Worm (Caenorhabditis elegans) whole organism, young adult: ENCODE measurements around the gene B0252.8.

Source experiments
- B0336.3 ChIP-seq: fragments of 200-800 bp; sonication (Bioruptor generic); IDR thresholded peaks from 2 replicates; pipeline ENCODE4 v1.3.6; 2022; ENCODE audit warnings: missing genetic modification characterization, missing compliant biosample characterization
- C06A6.2 ChIP-seq: fragments of 200-800 bp; sonication (Bioruptor generic); conservative IDR thresholded peaks from 2 replicates; pipeline ENCODE4 v1.3.6; 2022; ENCODE audit warnings: missing genetic modification characterization, missing compliant biosample characterization
- F10E7.11 ChIP-seq: sonication (generic microtip); optimal IDR thresholded peaks from 2 replicates; lab custom pipeline; 2017; ENCODE audit warnings: mild to moderate bottlenecking, missing genetic modification characterization, moderate library complexity, missing compliant biosample characterization
- F37B4.10 ChIP-seq: fragments of 200-800 bp; sonication (Bioruptor generic); IDR thresholded peaks from 2 replicates; pipeline ENCODE4 v1.3.6; 2022; ENCODE audit warnings: missing genetic modification characterization, missing compliant biosample characterization
- F39B2.1 ChIP-seq: fragments of 200-800 bp; sonication (Bioruptor generic); IDR thresholded peaks from 2 replicates; pipeline ENCODE4 v1.3.6; 2022; ENCODE audit warnings: missing genetic modification reagents, missing genetic modification characterization, missing compliant biosample characterization
- F52B5.7 ChIP-seq: sonication (generic microtip); optimal IDR thresholded peaks from 2 replicates; lab custom pipeline; 2016; ENCODE audit warnings: mild to moderate bottlenecking, missing genetic modification characterization, missing compliant biosample characterization
- F57A8.1 ChIP-seq: fragments of 200-800 bp; sonication (Bioruptor generic); optimal IDR thresholded peaks from 2 replicates; lab custom pipeline; 2018; ENCODE audit warnings: mild to moderate bottlenecking, missing genetic modification characterization, moderate library complexity, missing compliant biosample characterization
- K12H6.12 ChIP-seq: fragments of 200-800 bp; sonication (Bioruptor generic); optimal IDR thresholded peaks from 2 replicates; lab custom pipeline; 2018; ENCODE audit warnings: mild to moderate bottlenecking, missing genetic modification characterization, missing compliant biosample characterization
- Y67H2A.10 ChIP-seq: fragments of 200-800 bp; sonication (Bioruptor generic); conservative IDR thresholded peaks from 2 replicates; pipeline ENCODE4 v1.3.6; 2022; ENCODE audit warnings: missing genetic modification reagents, missing genetic modification characterization, missing compliant biosample characterization
- Y79H2A.3 ChIP-seq: fragments of 200-800 bp; sonication (Bioruptor generic); conservative IDR thresholded peaks from 2 replicates; pipeline ENCODE4 v1.3.6; 2022; ENCODE audit warnings: missing genetic modification reagents, missing genetic modification characterization, missing compliant biosample characterization
- ama-1 ChIP-seq, 3 experiments: fragments of 150-350 bp in 1 of 3; sonication (generic microtip) in 2 of 3; optimal IDR thresholded peaks; 2 replicates each; lab custom pipeline; 2014 to 2018; ENCODE audit warnings: missing biosample characterization in 2 of 3, missing genetic modification characterization in 2 of 3, missing genetic modification reagents in 2 of 3
- athp-1 ChIP-seq: sonication (generic microtip); optimal IDR thresholded peaks from 2 replicates; lab custom pipeline; 2017; ENCODE audit warnings: mild to moderate bottlenecking, missing genetic modification characterization, missing compliant biosample characterization
- attf-3 ChIP-seq: fragments of 200-800 bp; sonication (Bioruptor generic); conservative IDR thresholded peaks from 2 replicates; pipeline ENCODE4 v1.3.6; 2022; ENCODE audit warnings: missing genetic modification reagents, missing genetic modification characterization, missing compliant biosample characterization
- cebp-1 ChIP-seq, 2 experiments: fragments of 200-800 bp in 1 of 2; sonication (Bioruptor generic) in 1 of 2; sonication (generic microtip) in 1 of 2; IDR thresholded peaks in 1 of 2; optimal IDR thresholded peaks in 1 of 2; 2 replicates each; pipeline versions ENCODE4 v1.3.6 to Lab custom; 2017 to 2022; ENCODE audit warnings: missing compliant biosample characterization in 2 of 2, missing genetic modification characterization in 2 of 2, mild to moderate bottlenecking in 1 of 2, missing genetic modification reagents in 1 of 2, moderate library complexity in 1 of 2
- cebp-2 ChIP-seq: fragments of 200-800 bp; sonication (Bioruptor generic); IDR thresholded peaks from 2 replicates; pipeline ENCODE4 v1.3.6; 2022; ENCODE audit warnings: missing genetic modification characterization, missing compliant biosample characterization
- ceh-79 ChIP-seq: sonication (generic microtip); optimal IDR thresholded peaks from 2 replicates; lab custom pipeline; 2017; ENCODE audit warnings: mild to moderate bottlenecking, missing genetic modification characterization, missing compliant biosample characterization
- dpff-1 ChIP-seq: sonication (generic microtip); optimal IDR thresholded peaks from 2 replicates; lab custom pipeline; 2017; ENCODE audit warnings: mild to moderate bottlenecking, missing genetic modification characterization, missing compliant biosample characterization
- fkh-3 ChIP-seq: sonication (generic microtip); optimal IDR thresholded peaks from 2 replicates; lab custom pipeline; 2016; ENCODE audit warnings: mild to moderate bottlenecking, missing genetic modification characterization, missing compliant biosample characterization
- gei-17 ChIP-seq: fragments of 200-800 bp; sonication (Bioruptor generic); optimal IDR thresholded peaks from 2 replicates; lab custom pipeline; 2018; ENCODE audit warnings: mild to moderate bottlenecking, missing genetic modification characterization, missing compliant biosample characterization
- lin-35 ChIP-seq, 3 experiments: fragments of 150-350 bp in 2 of 3; sonication (generic microtip) in 1 of 3; optimal IDR thresholded peaks; 2 replicates each; lab custom pipeline; 2014 to 2018; ENCODE audit warnings: missing biosample characterization in 3 of 3, missing genetic modification characterization in 3 of 3, missing genetic modification reagents in 3 of 3
- lin-40 ChIP-seq: sonication (generic microtip); optimal IDR thresholded peaks from 2 replicates; lab custom pipeline; 2016; ENCODE audit warnings: missing genetic modification characterization, mild to moderate bottlenecking, missing compliant biosample characterization, missing genotype, missing genetic modification reagents
- mcd-1 ChIP-seq: fragments of 200-800 bp; sonication (Bioruptor generic); IDR thresholded peaks from 2 replicates; pipeline ENCODE4 v1.3.6; 2022; ENCODE audit warnings: missing genetic modification reagents, missing genetic modification characterization, missing compliant biosample characterization
- nfya-1 ChIP-seq: sonication (generic microtip); optimal IDR thresholded peaks from 2 replicates; lab custom pipeline; 2017; ENCODE audit warnings: antibody characterized with exemption, missing compliant biosample characterization, missing genetic modification characterization, borderline replicate concordance; ENCODE audit not compliant: insufficient read depth
- nfya-2 ChIP-seq: fragments of 200-800 bp; sonication (Bioruptor generic); IDR thresholded peaks from 2 replicates; pipeline ENCODE4 v1.3.6; 2022; ENCODE audit warnings: missing genetic modification reagents, missing genetic modification characterization, missing compliant biosample characterization
- nfyb-1 ChIP-seq: fragments of 200-800 bp; sonication (Bioruptor generic); IDR thresholded peaks from 2 replicates; pipeline ENCODE4 v1.3.6; 2022; ENCODE audit warnings: missing genetic modification reagents, missing genetic modification characterization, missing compliant biosample characterization
- pbrm-1 ChIP-seq: fragments of 200-800 bp; sonication (Bioruptor generic); IDR thresholded peaks from 2 replicates; pipeline ENCODE4 v1.3.6; 2022; ENCODE audit warnings: missing genetic modification reagents, missing genetic modification characterization, missing compliant biosample characterization
- pha-4 ChIP-seq: fragments of 150-350 bp; sonication (generic microtip); optimal IDR thresholded peaks from 2 replicates; lab custom pipeline; 2014; ENCODE audit warnings: missing biosample characterization, missing genetic modification reagents, missing genetic modification characterization
- rcor-1 ChIP-seq: fragments of 200-800 bp; sonication (Bioruptor generic); IDR thresholded peaks from 2 replicates; pipeline ENCODE4 v1.3.6; 2022; ENCODE audit warnings: missing genetic modification reagents, missing genetic modification characterization, missing compliant biosample characterization
- somi-1 ChIP-seq: fragments of 200-800 bp; sonication (Bioruptor generic); optimal IDR thresholded peaks from 2 replicates; lab custom pipeline; 2018; ENCODE audit warnings: mild to moderate bottlenecking, missing genetic modification characterization, missing compliant biosample characterization
- tbx-9 ChIP-seq: sonication (generic microtip); optimal IDR thresholded peaks from 2 replicates; lab custom pipeline; 2016; ENCODE audit warnings: borderline replicate concordance, missing genetic modification characterization, inconsistent platforms, missing compliant biosample characterization
- zfh-2 ChIP-seq: fragments of 200-800 bp; sonication (Bioruptor generic); conservative IDR thresholded peaks from 2 replicates; pipeline ENCODE4 v1.3.6; 2022; ENCODE audit warnings: missing genetic modification reagents, missing genetic modification characterization, missing compliant biosample characterization
- zim-3 ChIP-seq: sonication (generic microtip); optimal IDR thresholded peaks from 2 replicates; lab custom pipeline; 2017; ENCODE audit warnings: mild to moderate bottlenecking, missing genetic modification characterization, moderate library complexity, missing compliant biosample characterization

The B0252.8 gene

DNA sequence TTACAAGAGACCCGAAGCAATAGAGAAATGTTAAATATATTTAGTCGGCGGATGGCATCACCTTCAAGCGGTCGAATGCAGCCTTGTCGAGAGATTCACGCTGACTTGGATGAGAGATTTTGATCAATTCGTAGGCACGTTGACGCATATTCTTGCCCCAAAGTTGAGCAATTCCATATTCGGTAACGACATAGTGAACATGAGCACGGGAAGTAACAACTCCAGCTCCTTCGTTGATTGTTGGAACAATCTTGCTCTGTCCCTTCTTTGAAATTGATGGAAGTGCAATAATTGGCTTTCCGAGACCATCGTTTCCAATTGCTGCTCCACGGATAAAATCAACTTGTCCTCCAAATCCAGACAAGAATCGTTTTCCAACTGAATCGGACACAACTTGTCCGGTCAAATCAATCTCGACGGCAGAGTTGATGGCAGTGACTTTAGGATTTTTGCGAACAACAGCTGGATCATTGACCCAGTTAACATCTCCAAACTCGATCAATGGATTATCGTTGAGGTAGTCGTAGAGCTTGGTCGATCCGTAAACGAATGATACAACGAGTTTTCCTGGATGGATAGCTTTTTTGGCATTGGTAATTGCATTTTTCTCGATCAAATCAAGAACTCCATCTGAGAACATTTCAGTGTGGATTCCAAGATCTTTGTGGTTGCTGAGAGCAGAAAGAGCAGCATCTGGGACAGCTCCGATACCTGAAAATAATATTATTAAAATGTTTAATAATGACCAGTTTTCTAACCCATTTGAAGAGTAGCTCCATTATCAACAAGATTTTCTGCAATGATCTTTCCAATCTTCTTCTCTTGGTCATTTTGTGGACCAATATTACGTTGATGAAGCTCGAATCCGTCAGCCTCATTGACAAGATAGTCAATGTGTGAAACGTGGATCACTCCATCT is 27.0 kb upstream of the B0252.8 start (continued):
- peak; percentile 88 for TF ChIP-seq ama-1 (optimal IDR thresholded peaks at IDR 0.05; lab: Kevin White, UChicago)
- no peak for TF ChIP-seq ama-1 (GFP tag; optimal IDR thresholded peaks at IDR 0.05; lab: Kevin White, UChicago)
- TF ChIP-seq lin-35 (GFP tag; optimal IDR thresholded peaks at IDR 0.05; lab: Kevin White, UChicago), result peak in 1 of 3 experiments; percentile 46
- TF ChIP-seq dpff-1 (tag; lab: Kevin White, UChicago), result no peak
- TF ChIP-seq F57A8.1, result no peak
- no peak for TF ChIP-seq gei-17 (GFP tag; lab: Kevin White, UChicago)

DNA sequence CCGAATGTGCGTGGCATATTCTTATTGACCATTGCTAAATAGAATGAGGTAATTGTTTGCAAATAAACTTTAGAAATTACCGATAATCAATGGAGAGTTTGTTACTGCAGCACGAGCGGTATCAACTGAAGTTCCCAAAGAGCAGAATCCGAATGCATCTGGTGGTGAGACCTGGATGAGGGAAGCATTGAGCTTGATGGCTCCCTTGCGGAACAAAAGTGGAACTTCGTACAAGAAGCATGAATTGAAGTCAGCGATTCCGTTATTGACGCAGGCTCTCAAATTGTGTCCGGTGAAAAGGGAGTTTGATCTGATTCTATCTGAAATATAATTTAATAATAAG is 26.4 kb upstream of the B0252.8 start:
- TF ChIP-seq F39B2.1 (GFP tag; lab: Robert Waterston, UW), result no peak
- peak; percentile 33 for TF ChIP-seq fkh-3 (tag; lab: Kevin White, UChicago)
- no peak for TF ChIP-seq pbrm-1 (GFP tag; lab: Robert Waterston, UW)
- no peak for TF ChIP-seq nfya-2 (GFP tag; lab: Robert Waterston, UW)
- no peak for TF ChIP-seq Y67H2A.10 (GFP tag; lab: Robert Waterston, UW)
- no peak for TF ChIP-seq attf-3 (GFP tag; lab: Robert Waterston, UW)
- TF ChIP-seq lin-40 (tag; lab: Kevin White, UChicago), result no peak
- TF ChIP-seq F37B4.10 (GFP tag; lab: Robert Waterston, UW), result 0 out of 2 replicates have a peak, but pooled peaks have one; percentile 70
- no peak for TF ChIP-seq F57A8.1
- peak; percentile 94 for TF ChIP-seq ama-1 (optimal IDR thresholded peaks at IDR 0.05; lab: Kevin White, UChicago)
- no peak for TF ChIP-seq ama-1 (GFP tag; optimal IDR thresholded peaks at IDR 0.05; lab: Kevin White, UChicago)
- 0 out of 2 replicates have a peak, but pooled peaks have one; percentile 12 for TF ChIP-seq C06A6.2 (GFP tag; lab: Robert Waterston, UW)
- no peak for TF ChIP-seq nfya-1 (tag; lab: Kevin White, UChicago)
- TF ChIP-seq somi-1, result peak; percentile 43
- peak; percentile 46; the same call in 1 of the 2 replicates for TF ChIP-seq nfyb-1 (GFP tag; lab: Robert Waterston, UW)
- no peak for TF ChIP-seq athp-1 (tag; lab: Kevin White, UChicago)

DNA sequence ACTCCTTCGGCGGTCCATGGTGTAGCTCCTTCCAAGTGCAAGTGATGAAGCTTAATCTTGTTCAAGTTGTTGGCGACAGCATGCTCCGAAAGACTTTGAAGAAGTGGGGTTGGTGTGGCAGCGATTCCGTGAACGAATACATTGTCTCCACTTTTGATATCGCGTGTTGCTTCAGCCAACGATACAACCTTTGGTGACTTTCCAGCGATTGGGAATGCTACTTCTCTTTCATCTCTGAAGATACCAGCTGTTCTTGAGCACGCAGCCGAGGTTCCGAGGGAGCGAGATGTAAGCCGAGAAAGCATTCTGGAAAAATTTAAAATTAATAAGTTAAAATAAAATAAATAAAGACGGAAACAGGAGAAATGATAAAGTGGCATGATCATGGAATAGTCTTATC is 25.9 kb upstream of the B0252.8 start, which contains the start of gene acer-1:
acer-1 (minus strand) TSS at position 306 of the 400 bp plus-strand sequence.
- TF ChIP-seq K12H6.12 (tag; lab: Kevin White, UChicago) (no peak), ceh-79 (tag; lab: Kevin White, UChicago) (no peak), lin-40 (tag; lab: Kevin White, UChicago) (no peak), Y79H2A.3 (GFP tag; lab: Robert Waterston, UW) (no peak), zfh-2 (no peak), mcd-1 (GFP tag; lab: Robert Waterston, UW) (0 out of 2 replicates have a peak, but pooled peaks have one; percentile 16), F52B5.7 (peak; percentile 26), tbx-9 (tag; lab: Kevin White, UChicago) (no peak), cebp-2 (GFP tag; lab: Robert Waterston, UW) (0 out of 2 replicates have a peak, but pooled peaks have one; percentile 6), ama-1 (optimal IDR thresholded peaks at IDR 0.05; lab: Kevin White, UChicago) (peak; percentile 88), ama-1 (GFP tag; optimal IDR thresholded peaks at IDR 0.05; lab: Kevin White, UChicago) (no peak), rcor-1 (GFP tag; lab: Robert Waterston, UW) (no peak), B0336.3 (GFP tag; lab: Robert Waterston, UW) (no peak), F10E7.11 (peak; percentile 9), pha-4 (tag; lab: Kevin White, UChicago) (no peak), nfyb-1 (GFP tag; lab: Robert Waterston, UW) (peak; percentile 8; the same call in 1 of the 2 replicates), zim-3 (tag; lab: Kevin White, UChicago) (peak; percentile 53), cebp-1 (GFP tag; IDR thresholded peaks at IDR 0.05; lab: Robert Waterston, UW) (no peak), cebp-1 (tag; optimal IDR thresholded peaks at IDR 0.05; lab: Kevin White, UChicago) (peak; percentile 1)
